Fruit fly (Drosophila melanogaster): ENCODE results near the gene Atg4a.

Atg4a gene

dm6 chr2L:1108029-1108688 is 27.4 kb downstream of the Atg4a start, which contains the start of the genes PolrMT and CG14339 (continued):
- TF ChIP-seq zf30C (GFP tag; optimal IDR thresholded peaks at IDR 0.05) (no peak), CG15479 (GFP tag; optimal IDR thresholded peaks at IDR 0.05) (peak; percentile 34), CG17328 (GFP tag; IDR thresholded peaks at IDR 0.05) (0 out of 2 replicates have a peak, but pooled peaks have one; percentile 11), Hmr (GFP tag; optimal IDR thresholded peaks at IDR 0.05) (peak; percentile 45), stc (GFP tag; IDR thresholded peaks at IDR 0.05) (no peak), BEAF-32 (GFP tag; optimal IDR thresholded peaks at IDR 0.05) (peak; percentile 41), BtbVII (GFP tag; optimal IDR thresholded peaks at IDR 0.05) (no peak), CG14710 (tag; optimal IDR thresholded peaks at IDR 0.05) (peak; percentile 51), dm (GFP tag; optimal IDR thresholded peaks at IDR 0.05) (peak; percentile 95), CG12391 (tag; optimal IDR thresholded peaks at IDR 0.05) (peak; percentile 46), HLH4C (GFP tag; IDR thresholded peaks at IDR 0.05; ENCODE audit: partially characterized antibody) (no peak), lmd (GFP tag; IDR thresholded peaks at IDR 0.05) (no peak), az2 (GFP tag; optimal IDR thresholded peaks at IDR 0.05) (peak; percentile 29), Elba2 (GFP tag; optimal IDR thresholded peaks at IDR 0.05) (peak; percentile 95), Sox102F (GFP tag; optimal IDR thresholded peaks at IDR 0.05) (peak; percentile 43), eve (GFP tag; optimal IDR thresholded peaks at IDR 0.05) (no peak), CG9932 (GFP tag; IDR thresholded peaks at IDR 0.05) (peak; percentile 47), Mrtf (GFP tag; IDR thresholded peaks at IDR 0.05) (no peak), Ada2b (GFP tag; IDR thresholded peaks at IDR 0.05) (no peak), CG7928 (GFP tag; optimal IDR thresholded peaks at IDR 0.05) (peak; percentile 96), NC2β (GFP tag; optimal IDR thresholded peaks at IDR 0.05) (peak; percentile 65), sqz (GFP tag; optimal IDR thresholded peaks at IDR 0.05) (no peak), Neu2 (GFP tag; optimal IDR thresholded peaks at IDR 0.05; ENCODE audit: borderline replicate concordance) (peak; percentile 2), CG12299 (tag; optimal IDR thresholded peaks at IDR 0.05) (no peak), Lhr (GFP tag; optimal IDR thresholded peaks at IDR 0.05) (no peak), hkb (optimal IDR thresholded peaks at IDR 0.05) (peak; percentile 45), hkb (GFP tag; IDR thresholded peaks at IDR 0.05) (0 out of 2 replicates have a peak, but pooled peaks have one; percentile 11), Pdp1 (GFP tag; optimal IDR thresholded peaks at IDR 0.05) (peak in 1 of 2 experiments; percentile 100), CG34376 (GFP tag; optimal IDR thresholded peaks at IDR 0.05) (peak; percentile 10), CG7987 (GFP tag; optimal IDR thresholded peaks at IDR 0.05) (peak; percentile 8), CG10267 (tag; optimal IDR thresholded peaks at IDR 0.05) (peak; percentile 43), knrl (GFP tag; IDR thresholded peaks at IDR 0.05; ENCODE audit: partially characterized antibody) (peak; percentile 26; the same call in 1 of the 3 replicates), CG4617 (GFP tag; optimal IDR thresholded peaks at IDR 0.05; ENCODE audit: borderline replicate concordance) (peak; percentile 76), nom (GFP tag; optimal IDR thresholded peaks at IDR 0.05) (no peak), CG14965 (GFP tag; optimal IDR thresholded peaks at IDR 0.05; ENCODE audit: borderline replicate concordance) (no peak), CG16863 (GFP tag; optimal IDR thresholded peaks at IDR 0.05) (no peak), CG33213 (GFP tag; optimal IDR thresholded peaks at IDR 0.05) (no peak), fd96Cb (tag; optimal IDR thresholded peaks at IDR 0.05) (no peak), NK7.1 (GFP tag; optimal IDR thresholded peaks at IDR 0.05) (peak; percentile 16), Dll (GFP tag; IDR thresholded peaks at IDR 0.05; ENCODE audit: partially characterized antibody) (0 out of 4 replicates have a peak, but pooled peaks have one; percentile 31), CG1792 (GFP tag; optimal IDR thresholded peaks at IDR 0.05) (peak; percentile 1), Sox100B (GFP tag; optimal IDR thresholded peaks at IDR 0.05) (no peak), bowl (GFP tag; IDR thresholded peaks at IDR 0.05) (no peak), trem (tag; optimal IDR thresholded peaks at IDR 0.05) (peak; percentile 41), CG10366 (GFP tag; IDR thresholded peaks at IDR 0.05) (no peak), chinmo (GFP tag; IDR thresholded peaks at IDR 0.05; ENCODE audit: partially characterized antibody) (peak; percentile 78; the same call in 1 of the 4 replicates), CG30020 (tag; optimal IDR thresholded peaks at IDR 0.05) (no peak), btn (GFP tag; optimal IDR thresholded peaks at IDR 0.05) (no peak), Sry-δ (GFP tag; optimal IDR thresholded peaks at IDR 0.05) (peak; percentile 36)

Measured in whole organism, embryonic.